Comparison of ENCODE assay signal across 1 worm cellular context in genomic region chrIV:3439354-3439753, ce11.
TF ChIP-seq lines count a peak whose summit lies in the region.

Gene grd-3, plus strand, starts transcription at chrIV:3439655.

TF ChIP-seq in whole organism, L1 larva, 84 proteins besides CTCF, POLR2A, EP300 and RAD21 (continued from another document):
- no peak for TF ChIP-seq mep-1 (tag; optimal IDR thresholded peaks at IDR 0.05; lab: Kevin White, UChicago)
- no peak for TF ChIP-seq lin-13 (GFP tag; optimal IDR thresholded peaks at IDR 0.05; lab: Kevin White, UChicago)
- no peak for TF ChIP-seq isw-1 (GFP tag; IDR thresholded peaks at IDR 0.05; lab: Robert Waterston, UW)
- no peak for TF ChIP-seq sptf-1 (tag; optimal IDR thresholded peaks at IDR 0.05; lab: Kevin White, UChicago)
- no peak for TF ChIP-seq fkh-4 (tag; optimal IDR thresholded peaks at IDR 0.05; lab: Kevin White, UChicago; ENCODE audit: borderline replicate concordance)
- TF ChIP-seq egl-13 (tag; optimal IDR thresholded peaks at IDR 0.05; lab: Kevin White, UChicago): no peak
- no peak for TF ChIP-seq zag-1 (tag; optimal IDR thresholded peaks at IDR 0.05; lab: Kevin White, UChicago)
TF ChIP-seq in whole organism, L1 larva: peak in this region for 5.
